Worm (Caenorhabditis elegans): ENCODE results near the gene sra-33.

ce11 chrII:4525185-4525584 lies 11.9 kb downstream of the sra-33 start:
- TF ChIP-seq him-1 (tag; optimal IDR thresholded peaks at IDR 0.05) (no peak), W03F9.2 (tag; optimal IDR thresholded peaks at IDR 0.05) (no peak)

All from whole organism, L4/young adult.